Worm (Caenorhabditis elegans) whole organism, late embryonic: Measurements from ENCODE around the gene W01A11.7.

Experiments used
- ceh-14 ChIP-seq: sonication (generic microtip); optimal IDR thresholded peaks from 2 replicates; lab custom pipeline; 2016; ENCODE audit warnings: missing genotype, missing genetic modification characterization, missing compliant biosample characterization
- ceh-30 ChIP-seq: fragments of 150-350 bp; optimal IDR thresholded peaks from 2 replicates; lab custom pipeline; 2014; ENCODE audit warnings: missing biosample characterization, missing genetic modification characterization
- eyg-1 ChIP-seq: sonication (generic microtip); optimal IDR thresholded peaks from 2 replicates; lab custom pipeline; 2016; ENCODE audit warnings: missing genotype, missing genetic modification characterization, missing compliant biosample characterization
- fax-1 ChIP-seq: sonication (generic microtip); optimal IDR thresholded peaks from 2 replicates; lab custom pipeline; 2016; ENCODE audit warnings: missing genotype, missing genetic modification characterization, missing compliant biosample characterization
- nhr-11 ChIP-seq: fragments of 150-350 bp; optimal IDR thresholded peaks from 2 replicates; lab custom pipeline; 2014; ENCODE audit warnings: missing biosample characterization, missing genetic modification characterization
- odd-2 ChIP-seq: sonication (generic microtip); optimal IDR thresholded peaks from 2 replicates; lab custom pipeline; 2017; ENCODE audit warnings: antibody characterized with exemption, mild to moderate bottlenecking, missing genetic modification characterization, missing compliant biosample characterization
- pqm-1 ChIP-seq: sonication (generic microtip); optimal IDR thresholded peaks from 2 replicates; lab custom pipeline; 2016; ENCODE audit warnings: missing genetic modification characterization, missing compliant biosample characterization
- syd-9 ChIP-seq: sonication (generic microtip); optimal IDR thresholded peaks from 2 replicates; lab custom pipeline; 2016; ENCODE audit warnings: mild to moderate bottlenecking, missing genetic modification characterization, moderate library complexity, missing compliant biosample characterization
- tbx-7 ChIP-seq: sonication (generic microtip); optimal IDR thresholded peaks from 2 replicates; lab custom pipeline; 2016; ENCODE audit warnings: missing genotype, missing genetic modification characterization, missing compliant biosample characterization
- zip-5 ChIP-seq: sonication (generic microtip); optimal IDR thresholded peaks from 2 replicates; lab custom pipeline; 2016; ENCODE audit warnings: missing genetic modification characterization, missing compliant biosample characterization
- ztf-16 ChIP-seq: sonication (generic microtip); optimal IDR thresholded peaks from 2 replicates; lab custom pipeline; 2017; ENCODE audit warnings: missing genetic modification characterization, missing compliant biosample characterization

DNA sequence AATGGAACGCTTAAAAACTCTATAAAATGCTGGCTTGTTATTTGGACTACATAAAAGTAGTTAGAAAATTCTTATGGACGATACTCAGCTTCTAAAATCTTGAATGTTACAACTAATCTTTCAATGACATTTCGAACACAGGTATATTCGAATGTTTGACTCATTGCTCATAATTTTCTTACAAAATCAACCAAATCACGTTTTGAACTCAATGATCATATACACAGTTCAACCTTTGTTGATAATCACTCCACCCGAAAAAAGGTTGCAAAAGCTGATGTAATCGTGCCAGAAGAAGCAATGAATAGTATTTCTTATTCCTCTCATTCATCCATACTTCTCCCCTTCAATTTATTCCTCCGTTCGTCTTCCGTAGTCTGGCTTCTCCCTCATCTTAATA is 44.0 kb upstream of the W01A11.7 start, which contains the start of gene K04A8.20:
- TF ChIP-seq eyg-1 (no peak), zip-5 (tag; lab: Kevin White, UChicago) (no peak), syd-9 (tag; lab: Kevin White, UChicago) (no peak), odd-2 (tag; lab: Kevin White, UChicago) (no peak), ztf-16 (tag; lab: Kevin White, UChicago) (no peak), ceh-14 (tag; lab: Kevin White, UChicago) (no peak), nhr-11 (tag; lab: Kevin White, UChicago) (no peak), pqm-1 (tag; lab: Kevin White, UChicago) (no peak), fax-1 (tag; lab: Kevin White, UChicago) (no peak), ceh-30 (tag; lab: Kevin White, UChicago) (no peak), tbx-7 (tag; lab: Kevin White, UChicago) (no peak)
